Worm (Caenorhabditis elegans): ENCODE data around the gene ceh-40.

DNA sequence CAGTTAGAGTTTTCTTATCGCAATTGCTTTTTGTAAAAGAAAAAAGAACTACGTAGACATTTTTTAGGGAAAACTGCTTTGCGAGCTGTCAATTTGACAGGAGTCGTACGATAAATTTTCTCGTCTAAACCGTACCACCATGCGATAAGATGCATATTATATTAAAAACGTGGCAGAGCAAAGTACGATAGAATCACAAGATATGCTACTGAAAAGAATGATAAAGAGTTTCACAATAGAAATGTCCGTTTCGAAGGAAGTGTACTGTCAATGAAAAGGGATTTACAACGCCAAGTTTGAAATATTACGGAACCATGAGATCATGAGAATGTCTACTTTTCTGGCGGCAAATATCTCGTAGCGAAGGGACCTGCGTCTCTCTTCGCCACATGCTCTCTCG is 44.2 kb upstream of the ceh-40 start, which contains the start of gene F19H6.5:
- no peak for TF ChIP-seq elt-3 (tag; optimal IDR thresholded peaks at IDR 0.05)
- no peak for TF ChIP-seq nhr-28 (tag; optimal IDR thresholded peaks at IDR 0.05)
- no peak for TF ChIP-seq ceh-28 (tag; optimal IDR thresholded peaks at IDR 0.05)
- TF ChIP-seq unc-62 (GFP tag; optimal IDR thresholded peaks at IDR 0.05) = no peak
- TF ChIP-seq ceh-82 (tag; optimal IDR thresholded peaks at IDR 0.05) = no peak
- TF ChIP-seq aly-2 (tag; optimal IDR thresholded peaks at IDR 0.05) = no peak
- TF ChIP-seq snpc-4 (tag; optimal IDR thresholded peaks at IDR 0.05) = no peak
- TF ChIP-seq lin-15B (tag; optimal IDR thresholded peaks at IDR 0.05) = no peak

Data from whole organism, L3 larva.